Worm (Caenorhabditis elegans): ENCODE data around the gene T05C1.3.

Gene T05C1.3

DNA sequence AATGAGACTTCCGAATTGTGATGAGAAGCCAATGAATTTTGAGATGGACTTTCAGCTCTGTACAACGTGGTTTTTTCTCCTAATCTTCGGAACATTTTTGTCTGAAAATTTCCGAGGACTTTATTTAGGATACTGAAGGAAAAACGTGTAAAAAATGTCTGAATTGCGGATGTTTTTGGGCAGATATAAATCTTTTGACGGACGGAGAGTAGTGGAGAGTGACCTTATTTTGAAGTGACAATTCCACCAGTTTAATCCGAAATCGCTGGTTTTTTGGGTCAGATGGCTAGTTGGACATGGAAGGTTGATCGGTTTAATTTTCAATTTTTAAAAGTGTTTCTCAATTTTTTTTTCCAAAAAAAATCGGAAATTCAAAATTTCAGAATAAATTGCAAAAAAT is at the start of gene T05C1.3:
TSS of gene T05C1.3 (minus strand) at position 101 of the 400 bp plus-strand sequence.
- TF ChIP-seq ceh-88 (GFP tag; IDR thresholded peaks at IDR 0.05) (no peak), nhr-85 (tag) (no peak), nhr-11 (tag; optimal IDR thresholded peaks at IDR 0.05) (no peak), nhr-77 (tag; optimal IDR thresholded peaks at IDR 0.05) (no peak), sup-37 (GFP tag; optimal IDR thresholded peaks at IDR 0.05) (no peak), aly-2 (tag; optimal IDR thresholded peaks at IDR 0.05) (no peak), fkh-10 (GFP tag; optimal IDR thresholded peaks at IDR 0.05) (no peak), unc-98 (GFP tag; IDR thresholded peaks at IDR 0.05) (no peak), ets-5 (GFP tag; IDR thresholded peaks at IDR 0.05) (no peak), alr-1 (tag; optimal IDR thresholded peaks at IDR 0.05; ENCODE audit: borderline replicate concordance) (no peak), unc-86 (tag; optimal IDR thresholded peaks at IDR 0.05) (no peak), ceh-82 (tag; optimal IDR thresholded peaks at IDR 0.05) (no peak), nhr-12 (tag; optimal IDR thresholded peaks at IDR 0.05) (no peak), skn-1 (tag; optimal IDR thresholded peaks at IDR 0.05) (no peak), lin-14 (GFP tag; optimal IDR thresholded peaks at IDR 0.05) (no peak), pag-3 (tag; optimal IDR thresholded peaks at IDR 0.05; ENCODE audit: borderline replicate concordance, insufficient read depth) (no peak), C04F5.9 (tag; optimal IDR thresholded peaks at IDR 0.05) (no peak), ceh-63 (GFP tag; optimal IDR thresholded peaks at IDR 0.05) (no peak)

DNA sequence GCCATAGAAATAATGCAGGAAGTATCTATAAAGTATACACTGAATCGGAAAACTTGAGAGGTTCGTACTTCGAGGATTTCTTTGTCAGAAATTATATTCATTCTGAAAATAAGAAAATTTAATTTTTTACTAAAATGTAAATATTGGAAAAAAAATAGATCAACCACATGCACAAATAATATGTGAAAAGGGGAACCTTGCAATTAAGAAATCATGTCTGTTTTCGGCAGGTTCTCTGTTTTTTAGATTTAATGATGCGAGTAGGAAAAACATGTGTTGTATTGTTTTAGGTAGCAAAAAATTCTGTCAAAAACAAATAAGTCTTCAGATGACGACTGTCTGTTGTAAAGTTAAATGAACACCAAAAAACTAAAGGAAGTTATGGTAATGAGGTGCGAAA is 48.0 kb upstream of the T05C1.3 start, which contains the start of gene sra-33:
TSS of gene sra-33 (minus strand) at position 101 of the 400 bp plus-strand sequence.
- TF ChIP-seq lsy-2 (tag; optimal IDR thresholded peaks at IDR 0.05) = no peak
- TF ChIP-seq zip-4 (GFP tag; optimal IDR thresholded peaks at IDR 0.05) = no peak
- TF ChIP-seq egl-27 (tag; optimal IDR thresholded peaks at IDR 0.05) = no peak
- TF ChIP-seq elt-2 (tag; optimal IDR thresholded peaks at IDR 0.05) = no peak

DNA sequence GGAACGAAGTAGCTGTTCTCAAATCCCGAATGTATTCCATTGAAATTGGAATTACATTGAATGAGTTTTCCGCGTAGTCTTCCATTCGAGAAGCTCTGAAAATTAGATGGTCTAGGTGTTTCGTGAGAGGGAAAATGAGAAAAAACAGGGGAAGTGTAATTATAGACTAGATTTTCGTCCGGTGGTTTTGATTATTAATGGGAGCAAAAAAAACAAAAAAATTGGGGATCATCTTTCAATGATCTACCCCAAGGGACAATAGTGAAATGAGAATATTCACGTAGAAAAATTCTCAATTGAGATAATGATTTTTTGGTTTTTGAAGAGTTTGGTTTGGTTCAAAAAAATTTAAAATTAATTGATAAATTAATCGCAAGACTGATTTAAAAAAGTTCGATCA is 42.7 kb upstream of the T05C1.3 start, which contains the start of gene sra-32:
TSS of gene sra-32 (minus strand) at position 101 of the 400 bp plus-strand sequence.
- TF ChIP-seq egl-13 (tag; optimal IDR thresholded peaks at IDR 0.05) (no peak), sup-37 (GFP tag; optimal IDR thresholded peaks at IDR 0.05) (no peak), unc-98 (GFP tag; IDR thresholded peaks at IDR 0.05) (no peak), pax-3 (tag; optimal IDR thresholded peaks at IDR 0.05) (no peak), nhr-76 (tag; optimal IDR thresholded peaks at IDR 0.05) (no peak), fkh-10 (GFP tag; optimal IDR thresholded peaks at IDR 0.05) (no peak), hpl-2 (GFP tag; optimal IDR thresholded peaks at IDR 0.05) (no peak), mep-1 (tag; optimal IDR thresholded peaks at IDR 0.05) (no peak), C04F5.9 (tag; optimal IDR thresholded peaks at IDR 0.05) (no peak), lin-35 (GFP tag; optimal IDR thresholded peaks at IDR 0.05) (no peak), snpc-4 (tag; optimal IDR thresholded peaks at IDR 0.05) (no peak), hlh-4 (tag; optimal IDR thresholded peaks at IDR 0.05) (no peak), lin-15B (tag; optimal IDR thresholded peaks at IDR 0.05) (no peak)

DNA sequence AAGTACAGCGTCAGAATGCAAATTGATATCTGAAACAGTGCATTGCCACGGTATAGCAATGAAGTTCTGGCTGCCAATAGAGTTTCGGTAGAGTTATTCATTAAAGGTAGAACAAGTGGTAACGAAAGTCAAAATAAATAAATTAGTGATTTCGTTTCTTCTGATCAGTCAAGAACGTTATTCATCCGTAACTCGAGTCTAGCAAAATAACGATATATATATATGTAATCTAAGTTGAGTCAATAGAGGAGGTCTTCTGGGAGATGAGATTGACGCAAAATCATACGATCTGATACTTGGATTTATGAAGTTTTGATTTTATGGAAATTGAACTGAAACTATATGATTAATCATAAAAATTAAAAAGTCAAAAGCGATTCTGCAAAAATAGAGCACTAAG is 38.6 kb upstream of the T05C1.3 start, which contains the start of gene sra-35:
TSS of gene sra-35 (minus strand) at position 101 of the 400 bp plus-strand sequence.
- TF ChIP-seq nhr-85 (tag) (peak; percentile 21), unc-98 (GFP tag; IDR thresholded peaks at IDR 0.05) (no peak)

DNA sequence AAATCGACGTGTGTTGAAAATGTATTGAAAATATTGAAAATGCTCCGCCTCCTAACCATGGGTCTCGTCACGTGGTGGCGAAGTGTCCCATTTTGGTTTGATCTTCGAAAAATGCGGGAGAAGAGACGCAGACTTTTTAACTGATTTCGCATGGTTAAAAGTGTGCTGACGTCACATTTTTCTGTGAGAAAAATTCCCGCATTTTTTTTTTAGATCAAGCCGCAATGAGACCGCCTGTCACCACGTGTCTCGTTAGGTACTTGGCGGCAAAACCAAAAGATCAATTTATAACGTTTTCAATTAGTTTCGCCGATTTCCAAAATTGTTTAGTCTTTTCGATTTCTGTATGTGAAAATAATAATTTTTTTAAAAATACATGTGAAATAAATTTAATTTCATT is 36.0 kb upstream of the T05C1.3 start:
- no peak for TF ChIP-seq unc-130 (tag; optimal IDR thresholded peaks at IDR 0.05)
- no peak for TF ChIP-seq unc-62 (GFP tag; optimal IDR thresholded peaks at IDR 0.05)
- no peak for TF ChIP-seq fos-1 (tag; optimal IDR thresholded peaks at IDR 0.05)
- no peak for TF ChIP-seq fkh-10 (GFP tag; optimal IDR thresholded peaks at IDR 0.05)
- no peak for TF ChIP-seq fkh-4 (tag; optimal IDR thresholded peaks at IDR 0.05; ENCODE audit: borderline replicate concordance)
- TF ChIP-seq nhr-20 (tag; optimal IDR thresholded peaks at IDR 0.05) = no peak

Measured in whole organism, L1 larva.